Worm (Caenorhabditis elegans) whole organism, L4/young adult: ENCODE measurements around the gene Y55F3BL.6.

Experiments
- W03F9.2 ChIP-seq: fragments of 150-350 bp; optimal IDR thresholded peaks from 2 replicates; lab custom pipeline; 2014; ENCODE audit warnings: missing biosample characterization, missing genetic modification characterization
- dao-5 ChIP-seq: sonication (generic microtip); optimal IDR thresholded peaks from 2 replicates; lab custom pipeline; 2016; ENCODE audit warnings: missing genotype, missing genetic modification characterization, moderate library complexity, missing compliant biosample characterization
- him-1 ChIP-seq: sonication (generic microtip); optimal IDR thresholded peaks from 2 replicates; lab custom pipeline; 2016; ENCODE audit warnings: missing genotype, missing genetic modification reagents, missing genetic modification characterization, missing compliant biosample characterization

DNA sequence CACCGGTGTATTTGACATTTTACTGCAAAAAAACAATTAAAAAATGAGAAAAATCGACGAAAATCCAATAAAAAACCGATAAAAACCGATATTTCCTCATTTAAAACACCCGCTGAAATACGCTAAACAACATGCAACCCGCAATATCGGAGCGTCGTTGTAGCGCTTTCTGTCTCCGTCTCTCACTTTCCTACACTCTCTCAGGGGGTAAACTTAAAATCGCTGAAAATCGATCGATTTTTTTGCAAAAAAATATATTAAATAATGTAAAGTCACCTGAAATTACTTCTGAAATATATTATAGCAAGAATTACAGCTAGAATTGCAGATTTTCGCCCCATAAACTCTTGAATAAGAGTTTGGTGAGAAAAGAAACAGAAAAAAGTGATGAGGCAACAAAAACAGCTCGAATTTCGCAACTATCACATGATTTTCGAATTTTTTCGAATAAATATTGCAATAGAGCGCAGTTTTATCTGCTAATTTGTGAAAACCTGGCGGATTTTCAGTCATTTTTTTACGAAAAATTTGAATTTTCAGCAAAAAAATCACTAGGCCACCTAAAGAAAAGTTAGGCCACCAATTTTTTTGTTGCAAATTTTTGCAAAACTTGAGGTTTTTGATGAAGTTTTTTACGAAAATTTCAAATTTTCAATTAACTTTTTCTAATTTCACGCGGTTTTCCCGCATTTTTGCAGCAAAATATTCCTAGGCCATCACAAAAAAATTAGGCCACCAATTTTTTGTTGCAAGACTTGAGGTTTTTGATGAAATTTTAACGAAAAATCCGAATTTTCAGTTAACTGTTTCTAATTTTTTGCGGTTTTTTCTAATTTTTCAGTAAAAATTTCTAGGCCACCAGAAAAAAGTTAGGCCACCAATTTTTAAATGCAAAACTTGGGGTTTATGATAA lies 47.7 kb upstream of the Y55F3BL.6 start, which contains the start of the genes lem-4 and Y55F3BR.11:
- TF ChIP-seq him-1 (tag; lab: Kevin White, UChicago) (no peak), W03F9.2 (tag; lab: Kevin White, UChicago) (peak; percentile 54), dao-5 (no peak)
